Fruit fly (Drosophila melanogaster) whole organism, embryonic: ENCODE measurements around the gene Ppi1.

ENCODE experiments used
- CG10366 ChIP-seq: fragments of 200-800 bp; sonication (Bioruptor generic); IDR thresholded peaks from 2 replicates; pipeline ENCODE4 v1.3.6; 2022; ENCODE audit warnings: missing biosample characterization, missing genetic modification characterization
- CG10543 ChIP-seq: fragments of 200-800 bp; sonication (Bioruptor generic); optimal IDR thresholded peaks from 3 replicates; lab custom pipeline; 2017; ENCODE audit warnings: missing biosample characterization, mild to moderate bottlenecking, missing genetic modification characterization, moderate library complexity
- CG12769 ChIP-seq: fragments of 200-800 bp; sonication (Bioruptor generic); optimal IDR thresholded peaks from 2 replicates; lab custom pipeline; 2019; ENCODE audit warnings: missing biosample characterization, mild to moderate bottlenecking, missing genetic modification characterization, moderate library complexity
- CG17612 ChIP-seq: fragments of 200-800 bp; sonication (Bioruptor generic); IDR thresholded peaks from 2 replicates; pipeline ENCODE4 v1.3.6; 2022; ENCODE audit warnings: missing biosample characterization, missing genetic modification characterization
- CG18599 ChIP-seq: fragments of 200-800 bp; sonication (Bioruptor generic); optimal IDR thresholded peaks from 3 replicates; lab custom pipeline; 2017; ENCODE audit warnings: missing biosample characterization, missing genetic modification characterization, mild to moderate bottlenecking, moderate library complexity, missing genetic modification reagents
- CG2199 ChIP-seq: fragments of 200-800 bp; sonication (Bioruptor generic); IDR thresholded peaks from 3 replicates; pipeline ENCODE4 v1.3.6; 2022; ENCODE audit warnings: missing biosample characterization, missing genetic modification characterization
- CG34376 ChIP-seq: fragments of 200-800 bp; sonication (Bioruptor generic); optimal IDR thresholded peaks from 2 replicates; lab custom pipeline; 2018; ENCODE audit warnings: missing biosample characterization, mild to moderate bottlenecking, missing genetic modification characterization
- CG4328 ChIP-seq: fragments of 200-800 bp; sonication (Bioruptor generic); optimal IDR thresholded peaks from 3 replicates; lab custom pipeline; 2017; ENCODE audit warnings: missing biosample characterization, missing genetic modification reagents, missing genetic modification characterization
- CG4360 ChIP-seq: fragments of 200-800 bp; sonication (Bioruptor generic); IDR thresholded peaks from 2 replicates; pipeline ENCODE4 v1.3.6; 2022; ENCODE audit warnings: missing biosample characterization, missing genetic modification characterization
- CG6254 ChIP-seq: fragments of 200-800 bp; sonication (Bioruptor generic); optimal IDR thresholded peaks from 3 replicates; lab custom pipeline; 2017; ENCODE audit warnings: mild to moderate bottlenecking, missing biosample characterization, missing genetic modification reagents, missing genetic modification characterization
- CG6854 ChIP-seq: fragments of 200-800 bp; sonication (Bioruptor generic); optimal IDR thresholded peaks from 3 replicates; lab custom pipeline; 2017; ENCODE audit warnings: missing biosample characterization, mild to moderate bottlenecking, missing genetic modification characterization
- CG7271 ChIP-seq: fragments of 200-800 bp; sonication (Bioruptor generic); optimal IDR thresholded peaks from 2 replicates; lab custom pipeline; 2018; ENCODE audit warnings: missing biosample characterization, mild to moderate bottlenecking, missing genetic modification characterization, moderate library complexity
- CG7987 ChIP-seq: fragments of 200-800 bp; sonication (Bioruptor generic); optimal IDR thresholded peaks from 2 replicates; lab custom pipeline; 2018; ENCODE audit warnings: missing biosample characterization, mild to moderate bottlenecking, missing genetic modification characterization, moderate library complexity
- Chrac-16 ChIP-seq: fragments of 200-800 bp; sonication (Bioruptor generic); optimal IDR thresholded peaks from 3 replicates; lab custom pipeline; 2016; ENCODE audit warnings: missing biosample characterization, missing genetic modification characterization
- Dbx ChIP-seq: fragments of 200-800 bp; sonication (Bioruptor generic); IDR thresholded peaks from 3 replicates; pipeline ENCODE4 v1.3.6; 2022; ENCODE audit warnings: missing biosample characterization, missing genetic modification characterization
- Deaf1 ChIP-seq: fragments of 200-800 bp; optimal IDR thresholded peaks from 3 replicates; lab custom pipeline; 2019; ENCODE audit warnings: missing biosample characterization, mild to moderate bottlenecking, missing genetic modification characterization, moderate library complexity
- Drgx ChIP-seq: fragments of 200-800 bp; sonication (Bioruptor generic); IDR thresholded peaks from 2 replicates; pipeline ENCODE4 v1.3.6; 2022; ENCODE audit warnings: missing biosample characterization, missing genetic modification characterization
- Hey ChIP-seq: fragments of 200-800 bp; sonication (Bioruptor generic); optimal IDR thresholded peaks from 3 replicates; lab custom pipeline; 2018; ENCODE audit warnings: missing biosample characterization, mild to moderate bottlenecking, missing genetic modification characterization
- HmgZ ChIP-seq: fragments of 200-800 bp; sonication (Bioruptor generic); optimal IDR thresholded peaks from 2 replicates; lab custom pipeline; 2018; ENCODE audit warnings: missing biosample characterization, mild to moderate bottlenecking, missing genetic modification characterization
- Hmr ChIP-seq: fragments of 200-800 bp; sonication (Bioruptor generic); optimal IDR thresholded peaks from 3 replicates; lab custom pipeline; 2017; ENCODE audit warnings: mild to moderate bottlenecking, missing biosample characterization, missing genetic modification reagents, missing genetic modification characterization
- Hr3 ChIP-seq: fragments of 200-800 bp; sonication (Bioruptor generic); optimal IDR thresholded peaks from 3 replicates; lab custom pipeline; 2016; ENCODE audit warnings: missing biosample characterization, missing genetic modification characterization
- Hr78 ChIP-seq, 2 experiments: fragments of 200-800 bp in 1 of 2; fragments of >200 bp in 1 of 2; sonication (Bioruptor generic) in 1 of 2; optimal IDR thresholded peaks; 2 replicates each; lab custom pipeline; 2017 to 2019; ENCODE audit warnings: missing biosample characterization in 2 of 2, missing genetic modification characterization in 2 of 2, mild to moderate bottlenecking in 1 of 2, moderate library complexity in 1 of 2
- Meics ChIP-seq: fragments of 200-800 bp; sonication (Bioruptor generic); optimal IDR thresholded peaks from 2 replicates; lab custom pipeline; 2017; ENCODE audit warnings: missing biosample characterization, mild to moderate bottlenecking, missing genetic modification characterization
- NFAT ChIP-seq: fragments of 200-800 bp; sonication (Bioruptor generic); IDR thresholded peaks from 2 replicates; pipeline ENCODE4 v1.3.6; 2022; ENCODE audit warnings: missing biosample characterization, missing genetic modification characterization
- Nf-YB ChIP-seq: fragments of 200-800 bp; sonication (Bioruptor generic); optimal IDR thresholded peaks from 3 replicates; lab custom pipeline; 2019; ENCODE audit warnings: missing biosample characterization, mild to moderate bottlenecking, missing genetic modification characterization, moderate library complexity
- Nf-YC ChIP-seq: fragments of 200-800 bp; optimal IDR thresholded peaks from 3 replicates; lab custom pipeline; 2019; ENCODE audit warnings: missing biosample characterization, mild to moderate bottlenecking, missing genetic modification characterization, moderate library complexity
- ci ChIP-seq: fragments of 200-800 bp; sonication (Bioruptor generic); IDR thresholded peaks from 3 replicates; pipeline ENCODE4 v1.3.6; 2022; ENCODE audit warnings: missing biosample characterization, missing genetic modification characterization
- esg ChIP-seq: fragments of 200-800 bp; sonication (Bioruptor generic); conservative IDR thresholded peaks from 2 replicates; pipeline ENCODE4 v1.3.6; 2022; ENCODE audit warnings: missing biosample characterization, missing genetic modification characterization
- gfzf ChIP-seq: fragments of 200-800 bp; sonication (Bioruptor generic); optimal IDR thresholded peaks from 2 replicates; lab custom pipeline; 2016; ENCODE audit warnings: missing biosample characterization, mild to moderate bottlenecking, missing genetic modification characterization, moderate library complexity
- inv ChIP-seq: fragments of 200-800 bp; sonication (Bioruptor generic); IDR thresholded peaks from 2 replicates; pipeline ENCODE4 v1.3.6; 2022; ENCODE audit warnings: missing biosample characterization, missing genetic modification characterization; ENCODE audit not compliant: partially characterized antibody
- lab ChIP-seq: fragments of 200-800 bp; sonication (Bioruptor generic); optimal IDR thresholded peaks from 3 replicates; lab custom pipeline; 2017; ENCODE audit warnings: missing biosample characterization, missing genetic modification characterization, mild to moderate bottlenecking, moderate library complexity, missing genetic modification reagents
- lmd ChIP-seq: fragments of 200-800 bp; sonication (Bioruptor generic); IDR thresholded peaks from 2 replicates; pipeline ENCODE4 v1.3.6; 2022; ENCODE audit warnings: missing biosample characterization, missing genetic modification characterization
- mirr ChIP-seq: fragments of 200-800 bp; sonication (Bioruptor generic); optimal IDR thresholded peaks from 3 replicates; lab custom pipeline; 2018; ENCODE audit warnings: missing biosample characterization, mild to moderate bottlenecking, missing genetic modification characterization
- pan ChIP-seq, 4 experiments: fragments of >200 bp in 3 of 4; fragments of 200-800 bp in 1 of 4; sonication (Bioruptor generic) in 1 of 4; optimal IDR thresholded peaks in 3 of 4; IDR thresholded peaks in 1 of 4; 2 replicates each; pipeline versions ENCODE4 v1.3.6 to Lab custom; 2017 to 2022; ENCODE audit warnings: missing biosample characterization in 2 of 4, missing genetic modification characterization in 2 of 4, mixed read lengths in 1 of 4
- row ChIP-seq: fragments of 200-800 bp; sonication (Bioruptor generic); IDR thresholded peaks from 3 replicates; pipeline ENCODE4 v1.3.6; 2022; ENCODE audit warnings: missing biosample characterization, missing genetic modification characterization
- schlank ChIP-seq: fragments of 200-800 bp; sonication (Bioruptor generic); optimal IDR thresholded peaks from 2 replicates; lab custom pipeline; 2018; ENCODE audit warnings: missing biosample characterization, mild to moderate bottlenecking, missing genetic modification characterization
- sd ChIP-seq: fragments of 200-800 bp; sonication (Bioruptor generic); optimal IDR thresholded peaks from 3 replicates; lab custom pipeline; 2018; ENCODE audit warnings: missing biosample characterization, mild to moderate bottlenecking, missing genetic modification characterization, moderate library complexity
- shn ChIP-seq: fragments of 200-800 bp; sonication (Bioruptor generic); optimal IDR thresholded peaks from 3 replicates; lab custom pipeline; 2016; ENCODE audit warnings: missing biosample characterization, missing genetic modification characterization
- tup ChIP-seq: fragments of 200-800 bp; sonication (Bioruptor generic); optimal IDR thresholded peaks from 2 replicates; lab custom pipeline; 2016; ENCODE audit warnings: missing biosample characterization, mild to moderate bottlenecking, missing genetic modification characterization, moderate library complexity
- yki ChIP-seq: fragments of >200 bp; optimal IDR thresholded peaks from 3 replicates; lab custom pipeline; 2018

Gene Ppi1

dm6 chr3R:30102806-30103619, 25.9 kb downstream of the Ppi1 start (continued):
- TF ChIP-seq Hr78 (GFP tag; optimal IDR thresholded peaks at IDR 0.05; lab: Kevin White, UChicago) (no peak), Nf-YC (tag; lab: Kevin White, UChicago) (peak; percentile 22), esg (GFP tag; lab: Robert Waterston, UW) (no peak), Hey (tag; lab: Kevin White, UChicago) (peak; percentile 66), sd (peak; percentile 100), CG34376 (GFP tag; lab: Kevin White, UChicago) (peak; percentile 97), CG10543 (GFP tag; lab: Kevin White, UChicago) (peak; percentile 97), CG18599 (peak; percentile 68), lab (GFP tag; lab: Kevin White, UChicago) (peak; percentile 76), pan (optimal IDR thresholded peaks at IDR 0.05; lab: Kevin White, UChicago) (no peak), pan (GFP tag; optimal IDR thresholded peaks at IDR 0.05 in 1 of 2, IDR thresholded peaks at IDR 0.05 in 1 of 2) (peak in 1 of 2 experiments; percentile 22), Chrac-16 (GFP tag; lab: Kevin White, UChicago) (no peak), row (GFP tag; lab: Robert Waterston, UW) (peak; percentile 35; the same call in 1 of the 3 replicates), inv (GFP tag; lab: Robert Waterston, UW) (no peak), CG6854 (peak; percentile 35), CG10366 (GFP tag; lab: Robert Waterston, UW) (peak; percentile 71), CG2199 (GFP tag; lab: Robert Waterston, UW) (peak; percentile 83; the same call in 2 of the 3 replicates), mirr (peak; percentile 85), CG17612 (GFP tag; lab: Robert Waterston, UW) (no peak), CG4328 (GFP tag; lab: Kevin White, UChicago) (peak; percentile 27), NFAT (peak; percentile 33; the same call in 1 of the 2 replicates), Dbx (GFP tag; lab: Robert Waterston, UW) (peak; percentile 18; the same call in 1 of the 3 replicates), CG7987 (peak; percentile 100), gfzf (GFP tag; lab: Kevin White, UChicago) (no peak), HmgZ (tag; lab: Kevin White, UChicago) (peak; percentile 30), Meics (GFP tag; lab: Kevin White, UChicago) (peak; percentile 33), shn (GFP tag; lab: Kevin White, UChicago) (no peak), CG7271 (tag; lab: Kevin White, UChicago) (no peak), yki (lab: Kevin White, UChicago) (no peak), lmd (GFP tag; lab: Robert Waterston, UW) (no peak), CG4360 (GFP tag; lab: Robert Waterston, UW) (no peak), ci (peak; percentile 60; the same call in 1 of the 3 replicates), schlank (tag; lab: Kevin White, UChicago) (peak; percentile 10), CG12769 (tag; lab: Kevin White, UChicago) (peak; percentile 49), Drgx (0 out of 2 replicates have a peak, but pooled peaks have one; percentile 17), Hmr (GFP tag; lab: Kevin White, UChicago) (peak; percentile 9), Hr3 (GFP tag; lab: Kevin White, UChicago) (no peak), Nf-YB (GFP tag; lab: Kevin White, UChicago) (peak; percentile 0), Deaf1 (tag; lab: Kevin White, UChicago) (peak; percentile 74), CG6254 (GFP tag; lab: Kevin White, UChicago) (peak; percentile 39), tup (no peak)
